Fruit fly (Drosophila melanogaster): ENCODE measurements around the gene Mi-2.

Gene Mi-2

dm6 chr3L:19902560-19903399 lies 7.2 kb downstream of the Mi-2 start (continued):
- TF ChIP-seq Adf1 (GFP tag; IDR thresholded peaks at IDR 0.05), result peak; percentile 78
- TF ChIP-seq CG8388 (GFP tag; optimal IDR thresholded peaks at IDR 0.05), result peak; percentile 91
- peak; percentile 97 for TF ChIP-seq CG9932 (GFP tag; IDR thresholded peaks at IDR 0.05)
- TF ChIP-seq bcd (GFP tag; optimal IDR thresholded peaks at IDR 0.05), result peak; percentile 95
- TF ChIP-seq Fer2 (tag; optimal IDR thresholded peaks at IDR 0.05), result peak; percentile 69
- peak; percentile 40 for TF ChIP-seq Camta (GFP tag; optimal IDR thresholded peaks at IDR 0.05)
- no peak for TF ChIP-seq Sin3A (optimal IDR thresholded peaks at IDR 0.05)
- TF ChIP-seq ewg (GFP tag; optimal IDR thresholded peaks at IDR 0.05), result peak; percentile 84
- TF ChIP-seq CG15479 (GFP tag; optimal IDR thresholded peaks at IDR 0.05), result no peak
- peak; percentile 53 for TF ChIP-seq CG15696 (tag; optimal IDR thresholded peaks at IDR 0.05)
- TF ChIP-seq B-H2 (GFP tag; optimal IDR thresholded peaks at IDR 0.05), result peak; percentile 50

- TF ChIP-seq CG13296 (GFP tag; optimal IDR thresholded peaks at IDR 0.05), result peak; percentile 17
- TF ChIP-seq CG13894 (tag; optimal IDR thresholded peaks at IDR 0.05), result peak; percentile 50
- peak; percentile 79; the same call in 2 of the 4 replicates for TF ChIP-seq chinmo (GFP tag; IDR thresholded peaks at IDR 0.05; ENCODE audit: partially characterized antibody)
- peak; percentile 17 for TF ChIP-seq lab (GFP tag; optimal IDR thresholded peaks at IDR 0.05)
- 0 out of 2 replicates have a peak, but pooled peaks have one; percentile 28 for TF ChIP-seq vvl (GFP tag; IDR thresholded peaks at IDR 0.05)
- TF ChIP-seq CG12769 (tag; optimal IDR thresholded peaks at IDR 0.05), result peak; percentile 16
- TF ChIP-seq HmgZ (tag; optimal IDR thresholded peaks at IDR 0.05), result peak; percentile 30
- peak; percentile 84 for TF ChIP-seq CG34376 (GFP tag; optimal IDR thresholded peaks at IDR 0.05)
- TF ChIP-seq Pdp1 (GFP tag; optimal IDR thresholded peaks at IDR 0.05), result peak in 1 of 2 experiments; percentile 96
- peak; percentile 32 for TF ChIP-seq BtbVII (GFP tag; optimal IDR thresholded peaks at IDR 0.05)
- peak; percentile 68 for TF ChIP-seq CG10543 (GFP tag; optimal IDR thresholded peaks at IDR 0.05)
- peak; percentile 39 for TF ChIP-seq Med (GFP tag)
- peak; percentile 67 for TF ChIP-seq grn (GFP tag; optimal IDR thresholded peaks at IDR 0.05)
- no peak for TF ChIP-seq rib (GFP tag; IDR thresholded peaks at IDR 0.05)
- TF ChIP-seq pfk (GFP tag; optimal IDR thresholded peaks at IDR 0.05), result peak; percentile 57
- no peak for TF ChIP-seq Trl (optimal IDR thresholded peaks at IDR 0.05)
- no peak for TF ChIP-seq Trl (GFP tag; optimal IDR thresholded peaks at IDR 0.05)
- no peak for TF ChIP-seq CG17568 (GFP tag; optimal IDR thresholded peaks at IDR 0.05)
- peak; percentile 32; the same call in 1 of the 2 replicates for TF ChIP-seq GATAe (GFP tag; conservative IDR thresholded peaks at IDR 0.05)
- peak; percentile 90 for TF ChIP-seq mirr (GFP tag; optimal IDR thresholded peaks at IDR 0.05)
- peak; percentile 30 for TF ChIP-seq Deaf1 (tag; optimal IDR thresholded peaks at IDR 0.05)
- peak; percentile 28 for TF ChIP-seq CG18599 (GFP tag; optimal IDR thresholded peaks at IDR 0.05)
- TF ChIP-seq btn (GFP tag; optimal IDR thresholded peaks at IDR 0.05), result no peak
- TF ChIP-seq Dref (GFP tag; IDR thresholded peaks at IDR 0.05), result no peak
- peak; percentile 47 for TF ChIP-seq oc (tag; optimal IDR thresholded peaks at IDR 0.05)
- no peak for TF ChIP-seq HLH4C (GFP tag; IDR thresholded peaks at IDR 0.05; ENCODE audit: partially characterized antibody)
- TF ChIP-seq sqz (GFP tag; optimal IDR thresholded peaks at IDR 0.05), result peak; percentile 40
- TF ChIP-seq sug (tag; optimal IDR thresholded peaks at IDR 0.05), result peak; percentile 41
- peak; percentile 16 for TF ChIP-seq Fer1 (GFP tag; optimal IDR thresholded peaks at IDR 0.05)
- peak; percentile 82 for TF ChIP-seq cwo (GFP tag; optimal IDR thresholded peaks at IDR 0.05)
- TF ChIP-seq Stat92E (GFP tag; optimal IDR thresholded peaks at IDR 0.05), result no peak
- TF ChIP-seq Awh (GFP tag; IDR thresholded peaks at IDR 0.05), result 0 out of 2 replicates have a peak, but pooled peaks have one; percentile 65
- TF ChIP-seq exex (tag; optimal IDR thresholded peaks at IDR 0.05), result peak; percentile 79
Observed at dm6 chr3L:19901486-19902255, 8.3 kb downstream of the Mi-2 start.

Data from whole organism, embryonic.